Fruit fly (Drosophila melanogaster) ovary, adult (tissue): ENCODE results near the gene CG7715.

Source experiments
- CG17801 ChIP-seq: fragments of 200-800 bp; optimal IDR thresholded peaks from 2 replicates; lab custom pipeline; 2019; ENCODE audit warnings: missing biosample characterization, mild to moderate bottlenecking, missing genetic modification characterization, moderate library complexity; ENCODE audit not compliant: partially characterized antibody

Gene CG7715

dm6 chr3R:18728368-18728767, at the start of gene CG7715:
TSS of gene CG7715 (minus strand) at chr3R:18728468.
- no peak for TF ChIP-seq CG17801 (GFP tag; lab: Kevin White, UChicago)

dm6 chr3R:18758548-18759257, 30.4 kb upstream of the CG7715 start, which contains the start of gene Epg5:
TSS of gene Epg5 (minus strand) at chr3R:18758873.
- TF ChIP-seq CG17801 (GFP tag; lab: Kevin White, UChicago), result peak; percentile 61

dm6 chr3R:18749786-18750185, 21.5 kb upstream of the CG7715 start:
- no peak for TF ChIP-seq CG17801 (GFP tag; lab: Kevin White, UChicago)

dm6 chr3R:18748087-18748486, 19.8 kb upstream of the CG7715 start:
- no peak for TF ChIP-seq CG17801 (GFP tag; lab: Kevin White, UChicago)

dm6 chr3R:18745961-18746468, 17.7 kb upstream of the CG7715 start, which contains the start of the genes PGS1 and gwl:
TSS of gene PGS1 (minus strand) at chr3R:18746041.
TSS of gene gwl (plus strand) at chr3R:18746370.
- TF ChIP-seq CG17801 (GFP tag; lab: Kevin White, UChicago), result peak; percentile 87

- TF ChIP-seq CG17801 (GFP tag; lab: Kevin White, UChicago), result peak; percentile 35
Observed at dm6 chr3R:18743270-18743922, 15.1 kb upstream of the CG7715 start, which contains the start of gene Mekk1. TSS of gene Mekk1 (minus strand) at chr3R:18743594.

- peak; percentile 71 for TF ChIP-seq CG17801 (GFP tag; lab: Kevin White, UChicago)
Observed at dm6 chr3R:18742358-18743269, 14.3 kb upstream of the CG7715 start.

dm6 chr3R:18741844-18742187, 13.5 kb upstream of the CG7715 start:
- no peak for TF ChIP-seq CG17801 (GFP tag; lab: Kevin White, UChicago)

dm6 chr3R:18741027-18741843, 13.0 kb upstream of the CG7715 start:
- TF ChIP-seq CG17801 (GFP tag; lab: Kevin White, UChicago), result peak; percentile 89

dm6 chr3R:18739978-18740954, 12.0 kb upstream of the CG7715 start:
- no peak for TF ChIP-seq CG17801 (GFP tag; lab: Kevin White, UChicago)

dm6 chr3R:18739435-18739977, 11.2 kb upstream of the CG7715 start:
- no peak for TF ChIP-seq CG17801 (GFP tag; lab: Kevin White, UChicago)

- no peak for TF ChIP-seq CG17801 (GFP tag; lab: Kevin White, UChicago)
Observed at dm6 chr3R:18738705-18739434, 10.6 kb upstream of the CG7715 start.
